Worm (Caenorhabditis elegans) whole organism, L2 larva: ENCODE measurements around the gene col-97.

ENCODE experiments used
- C34F6.9 ChIP-seq: fragments of 150-350 bp; optimal IDR thresholded peaks from 2 replicates; lab custom pipeline; 2014; ENCODE audit warnings: missing biosample characterization, missing genetic modification characterization
- F13H6.1 ChIP-seq: sonication (generic microtip); optimal IDR thresholded peaks from 2 replicates; lab custom pipeline; 2016; ENCODE audit warnings: missing genetic modification characterization, missing compliant biosample characterization
- R02D3.7 ChIP-seq: fragments of 150-350 bp; optimal IDR thresholded peaks from 2 replicates; lab custom pipeline; 2014; ENCODE audit warnings: missing biosample characterization, missing genetic modification characterization
- ZK546.5 ChIP-seq: sonication (generic microtip); optimal IDR thresholded peaks from 2 replicates; lab custom pipeline; 2017; ENCODE audit warnings: missing biosample characterization, missing genetic modification characterization
- alr-1 ChIP-seq: fragments of 150-350 bp; optimal IDR thresholded peaks from 2 replicates; lab custom pipeline; 2014; ENCODE audit warnings: missing biosample characterization, missing genetic modification characterization
- aly-2 ChIP-seq: fragments of 150-350 bp; optimal IDR thresholded peaks from 2 replicates; lab custom pipeline; 2014; ENCODE audit warnings: missing biosample characterization, missing genetic modification characterization
- blmp-1 ChIP-seq: sonication (generic microtip); optimal IDR thresholded peaks from 2 replicates; lab custom pipeline; 2017; ENCODE audit warnings: missing genetic modification characterization, mild to moderate bottlenecking, missing compliant biosample characterization, antibody characterized with exemption, moderate library complexity; ENCODE audit not compliant: insufficient read depth
- ceh-16 ChIP-seq: fragments of 150-350 bp; optimal IDR thresholded peaks from 2 replicates; lab custom pipeline; 2014; ENCODE audit warnings: missing biosample characterization, missing genetic modification characterization
- ceh-82 ChIP-seq: fragments of 150-350 bp; optimal IDR thresholded peaks from 2 replicates; lab custom pipeline; 2014; ENCODE audit warnings: missing biosample characterization, missing genetic modification characterization
- crh-2 ChIP-seq: sonication (generic microtip); optimal IDR thresholded peaks from 2 replicates; lab custom pipeline; 2017; ENCODE audit warnings: missing biosample characterization, missing genetic modification characterization
- dmd-4 ChIP-seq: sonication (generic microtip); optimal IDR thresholded peaks from 2 replicates; lab custom pipeline; 2017; ENCODE audit warnings: missing biosample characterization, missing genetic modification characterization
- egl-27 ChIP-seq: sonication (generic microtip); optimal IDR thresholded peaks from 3 replicates; lab custom pipeline; 2017; ENCODE audit warnings: missing biosample characterization, missing genetic modification reagents, missing genetic modification characterization
- elt-1 ChIP-seq: fragments of 150-350 bp; optimal IDR thresholded peaks from 2 replicates; lab custom pipeline; 2014; ENCODE audit warnings: missing biosample characterization, missing genetic modification characterization
- elt-3 ChIP-seq: sonication (generic microtip); optimal IDR thresholded peaks from 2 replicates; lab custom pipeline; 2017; ENCODE audit warnings: missing biosample characterization, missing genetic modification characterization
- fos-1 ChIP-seq: fragments of 150-350 bp; optimal IDR thresholded peaks from 2 replicates; lab custom pipeline; 2014; ENCODE audit warnings: missing biosample characterization, missing genetic modification characterization
- gmeb-1 ChIP-seq: fragments of 150-350 bp; optimal IDR thresholded peaks from 2 replicates; lab custom pipeline; 2014; ENCODE audit warnings: missing biosample characterization, missing genetic modification characterization
- lin-11 ChIP-seq: fragments of 150-350 bp; sonication (generic microtip); optimal IDR thresholded peaks from 2 replicates; lab custom pipeline; 2014; ENCODE audit warnings: missing biosample characterization, missing genetic modification characterization, inconsistent platforms, mixed read lengths
- lin-13 ChIP-seq: fragments of 150-350 bp; optimal IDR thresholded peaks from 2 replicates; lab custom pipeline; 2014; ENCODE audit warnings: missing biosample characterization, missing genetic modification reagents, missing genetic modification characterization
- lsy-2 ChIP-seq, 2 experiments: fragments of 150-350 bp in 1 of 2; sonication (generic microtip) in 1 of 2; optimal IDR thresholded peaks; 2 replicates each; lab custom pipeline; 2014 to 2017; ENCODE audit warnings: missing biosample characterization in 2 of 2, missing genetic modification characterization in 2 of 2
- mbf-1 ChIP-seq: sonication (generic microtip); optimal IDR thresholded peaks from 2 replicates; lab custom pipeline; 2017; ENCODE audit warnings: missing biosample characterization, missing genetic modification characterization
- mdl-1 ChIP-seq, 2 experiments: fragments of 150-350 bp in 1 of 2; sonication (generic microtip) in 1 of 2; optimal IDR thresholded peaks; 2 replicates each; lab custom pipeline; 2017; ENCODE audit warnings: missing biosample characterization in 2 of 2, missing genetic modification characterization in 2 of 2
- nhr-11 ChIP-seq: fragments of 150-350 bp; optimal IDR thresholded peaks from 2 replicates; lab custom pipeline; 2014; ENCODE audit warnings: missing biosample characterization, missing genetic modification characterization
- nhr-129 ChIP-seq: fragments of 150-350 bp; optimal IDR thresholded peaks from 2 replicates; lab custom pipeline; 2014; ENCODE audit warnings: missing biosample characterization, missing genetic modification characterization
- nhr-21 ChIP-seq: fragments of 150-350 bp; optimal IDR thresholded peaks from 2 replicates; lab custom pipeline; 2014; ENCODE audit warnings: missing biosample characterization, missing genetic modification characterization
- nhr-237 ChIP-seq: fragments of 150-350 bp; optimal IDR thresholded peaks from 2 replicates; lab custom pipeline; 2014; ENCODE audit warnings: missing biosample characterization, missing genetic modification characterization
- nhr-25 ChIP-seq: fragments of 150-350 bp; sonication (generic microtip); optimal IDR thresholded peaks from 3 replicates; lab custom pipeline; 2014; ENCODE audit warnings: missing biosample characterization, missing genetic modification characterization
- nhr-6 ChIP-seq: fragments of 150-350 bp; optimal IDR thresholded peaks from 2 replicates; lab custom pipeline; 2014; ENCODE audit warnings: missing biosample characterization, missing genetic modification characterization
- peb-1 ChIP-seq: fragments of 150-350 bp; optimal IDR thresholded peaks from 2 replicates; lab custom pipeline; 2014; ENCODE audit warnings: missing biosample characterization, missing genetic modification characterization
- sem-4 ChIP-seq: fragments of 150-350 bp; optimal IDR thresholded peaks from 2 replicates; lab custom pipeline; 2014; ENCODE audit warnings: missing biosample characterization, missing genetic modification reagents, missing genetic modification characterization
- skn-1 ChIP-seq: sonication (generic microtip); optimal IDR thresholded peaks from 2 replicates; lab custom pipeline; 2017; ENCODE audit warnings: missing biosample characterization, missing genetic modification characterization
- sma-3 ChIP-seq: sonication (generic microtip); optimal IDR thresholded peaks from 2 replicates; lab custom pipeline; 2016; ENCODE audit warnings: missing genetic modification reagents, missing genetic modification characterization, missing compliant biosample characterization
- sma-9 ChIP-seq, 2 experiments: fragments of 150-350 bp in 1 of 2; sonication (generic microtip) in 1 of 2; optimal IDR thresholded peaks; 2 replicates each; lab custom pipeline; 2014 to 2016; ENCODE audit warnings: missing genetic modification characterization in 2 of 2, mild to moderate bottlenecking in 1 of 2, missing biosample characterization in 1 of 2, missing compliant biosample characterization in 1 of 2, missing genetic modification reagents in 1 of 2, moderate library complexity in 1 of 2
- unc-55 ChIP-seq: fragments of 150-350 bp; sonication (generic microtip); optimal IDR thresholded peaks from 3 replicates; lab custom pipeline; 2014; ENCODE audit warnings: missing biosample characterization, missing genetic modification reagents, missing genetic modification characterization
- unc-62 ChIP-seq: fragments of 150-350 bp; optimal IDR thresholded peaks from 2 replicates; lab custom pipeline; 2014; ENCODE audit warnings: missing biosample characterization, missing genetic modification reagents, missing genetic modification characterization
- zag-1 ChIP-seq: fragments of 150-350 bp; optimal IDR thresholded peaks from 2 replicates; lab custom pipeline; 2014; ENCODE audit warnings: missing biosample characterization, missing genetic modification characterization
- ztf-11 ChIP-seq: sonication (generic microtip); optimal IDR thresholded peaks from 2 replicates; lab custom pipeline; 2017; ENCODE audit warnings: missing biosample characterization, missing genetic modification characterization

The col-97 gene

ce11 chrIII:13015754-13016317 is 22.3 kb upstream of the col-97 start:
- TF ChIP-seq nhr-21 (tag; lab: Kevin White, UChicago) (peak; percentile 41), lin-13 (GFP tag; lab: Kevin White, UChicago) (peak; percentile 62), nhr-6 (peak; percentile 15), sem-4 (tag; lab: Kevin White, UChicago) (peak; percentile 63), ztf-11 (tag; lab: Kevin White, UChicago) (no peak), nhr-129 (tag; lab: Kevin White, UChicago) (peak; percentile 37), zag-1 (no peak), C34F6.9 (tag; lab: Kevin White, UChicago) (peak; percentile 50), nhr-25 (tag; lab: Kevin White, UChicago) (peak; percentile 45), fos-1 (tag; lab: Kevin White, UChicago) (peak; percentile 43), lsy-2 (tag; optimal IDR thresholded peaks at IDR 0.05; lab: Kevin White, UChicago) (peak; percentile 38 to 48), unc-55 (GFP tag; lab: Kevin White, UChicago) (peak; percentile 31), gmeb-1 (peak; percentile 52), crh-2 (peak; percentile 30), elt-3 (tag; lab: Kevin White, UChicago) (no peak), aly-2 (tag; lab: Kevin White, UChicago) (no peak), lin-11 (tag; lab: Kevin White, UChicago) (peak; percentile 21), nhr-237 (tag; lab: Kevin White, UChicago) (no peak)

DNA sequence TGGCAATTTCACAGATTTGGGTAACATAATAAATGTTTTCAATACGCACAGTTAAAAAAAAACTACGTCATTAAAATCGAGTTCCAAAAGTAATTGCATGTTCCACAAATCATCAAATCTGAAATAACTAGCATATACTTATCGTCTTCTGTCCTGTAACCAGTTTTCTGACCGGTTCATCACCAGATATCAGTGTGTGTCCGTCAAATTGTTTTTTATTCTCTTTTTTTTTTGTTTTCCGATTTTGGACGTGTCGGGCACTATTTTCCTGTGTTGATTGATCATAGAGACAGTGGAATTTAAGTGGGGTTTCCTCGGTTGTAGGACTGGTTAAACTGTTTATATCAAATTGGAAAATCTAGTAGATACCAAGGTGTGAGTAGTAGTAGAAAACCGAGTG is 20.4 kb upstream of the col-97 start:
- TF ChIP-seq gmeb-1 (no peak), nhr-25 (tag; lab: Kevin White, UChicago) (no peak), blmp-1 (tag; lab: Kevin White, UChicago) (no peak), mbf-1 (tag; lab: Kevin White, UChicago) (no peak), fos-1 (tag; lab: Kevin White, UChicago) (no peak), ZK546.5 (tag; lab: Kevin White, UChicago) (no peak), F13H6.1 (no peak), nhr-21 (tag; lab: Kevin White, UChicago) (no peak)
- TF ChIP-seq, all 48 proteins: peak for 0

DNA sequence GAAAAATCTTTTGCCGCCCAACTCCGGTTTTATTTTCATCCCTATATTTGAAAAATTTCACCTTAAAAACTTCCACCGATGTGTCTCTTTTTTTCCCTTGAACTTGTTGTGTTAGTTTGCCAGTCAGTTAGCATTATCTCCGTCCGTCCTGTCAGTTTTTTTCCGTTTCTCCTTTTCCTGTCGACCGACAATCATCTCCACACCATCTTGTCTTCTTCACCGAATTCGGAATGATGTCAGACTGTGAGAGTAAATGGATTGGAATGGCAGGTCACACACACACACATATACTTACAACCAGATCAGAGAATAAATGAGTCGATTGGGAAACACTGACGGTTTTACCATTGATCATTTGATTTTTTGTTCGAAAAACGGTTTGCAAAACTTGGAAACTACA is 18.4 kb upstream of the col-97 start:
- TF ChIP-seq peb-1 (no peak), ceh-82 (tag; lab: Kevin White, UChicago) (no peak), elt-1 (tag; lab: Kevin White, UChicago) (no peak), ceh-16 (tag; lab: Kevin White, UChicago) (peak; percentile 6), sma-3 (GFP tag; lab: Kevin White, UChicago) (peak; percentile 44), nhr-25 (tag; lab: Kevin White, UChicago) (peak; percentile 9), nhr-6 (no peak), fos-1 (tag; lab: Kevin White, UChicago) (peak; percentile 23), nhr-129 (tag; lab: Kevin White, UChicago) (peak; percentile 58), unc-62 (GFP tag; lab: Kevin White, UChicago) (no peak), mdl-1 (tag; optimal IDR thresholded peaks at IDR 0.05; lab: Kevin White, UChicago) (no peak), nhr-11 (tag; lab: Kevin White, UChicago) (no peak), C34F6.9 (tag; lab: Kevin White, UChicago) (no peak), dmd-4 (tag; lab: Kevin White, UChicago) (no peak), sma-9 (GFP tag; optimal IDR thresholded peaks at IDR 0.05; lab: Kevin White, UChicago) (peak; percentile 31), sma-9 (tag; optimal IDR thresholded peaks at IDR 0.05; lab: Kevin White, UChicago) (no peak), skn-1 (tag; lab: Kevin White, UChicago) (no peak), egl-27 (no peak), R02D3.7 (tag; lab: Kevin White, UChicago) (no peak)

DNA sequence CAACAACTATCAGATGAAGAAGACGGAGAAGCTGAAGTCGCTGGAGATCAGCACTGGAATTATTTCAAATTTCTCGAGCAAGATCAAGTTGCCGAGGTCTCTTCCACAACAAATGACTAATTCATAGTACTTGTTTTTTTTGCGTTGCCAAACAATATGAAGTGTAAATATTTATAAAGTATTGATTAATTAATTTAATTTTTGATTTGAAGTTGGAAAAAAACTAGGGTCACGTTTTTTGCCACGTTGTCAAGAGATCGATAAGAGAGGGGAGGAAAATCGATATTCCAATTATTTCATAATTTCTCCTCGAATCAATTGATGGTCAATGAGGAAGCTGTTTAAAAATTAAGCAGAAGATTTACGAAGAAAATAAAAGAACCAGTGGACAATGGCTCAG is 11.7 kb upstream of the col-97 start, which contains the start of gene snf-7:
TSS of gene snf-7 (plus strand) at position 301 of the 400 bp plus-strand sequence.
- TF ChIP-seq mbf-1 (tag; lab: Kevin White, UChicago) (no peak), alr-1 (tag; lab: Kevin White, UChicago) (no peak), nhr-237 (tag; lab: Kevin White, UChicago) (no peak), dmd-4 (tag; lab: Kevin White, UChicago) (no peak)
